Fruit fly (Drosophila melanogaster): Measurements from ENCODE around the gene Sec63.

DNA sequence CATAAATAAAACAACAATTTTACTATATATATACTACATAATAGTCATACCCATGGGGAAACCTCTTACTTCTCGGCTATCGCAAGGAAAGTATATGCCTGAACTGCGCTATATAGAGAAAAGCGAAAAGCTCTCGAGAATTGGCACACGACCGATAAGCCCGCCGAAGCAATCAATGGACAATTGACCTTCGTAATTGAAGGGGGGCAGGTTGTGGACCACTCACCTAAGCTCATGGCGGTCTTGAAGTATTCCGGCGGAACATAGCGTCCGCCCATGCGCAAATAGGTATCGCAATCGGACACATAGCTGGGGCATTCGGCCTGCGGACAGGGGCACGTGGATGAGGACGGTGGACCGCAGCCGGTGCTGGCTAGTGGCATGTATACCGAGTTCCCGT is 20.0 kb downstream of the Sec63 start:
- no peak for TF ChIP-seq CTCF (optimal IDR thresholded peaks at IDR 0.05)
- TF ChIP-seq CG8478 (optimal IDR thresholded peaks at IDR 0.05) = no peak
